Fruit fly (Drosophila melanogaster): ENCODE measurements around the gene CG5665.

dm6 chr3L:20398243-20399222, 40.2 kb downstream of the CG5665 start:
- TF ChIP-seq ttk (optimal IDR thresholded peaks at IDR 0.05) (no peak), Myc (optimal IDR thresholded peaks at IDR 0.05) (no peak), h (optimal IDR thresholded peaks at IDR 0.05) (no peak)

Data from Kc167 (cell line).